Worm (Caenorhabditis elegans) whole organism, young adult: Measurements from ENCODE around the gene F28H6.6.

Source experiments
- B0035.1 ChIP-seq: sonication (generic microtip); optimal IDR thresholded peaks from 2 replicates; lab custom pipeline; 2016; ENCODE audit warnings: missing genetic modification characterization, mild to moderate bottlenecking, missing compliant biosample characterization, missing genotype, missing genetic modification reagents
- C17E4.6 ChIP-seq: fragments of 200-800 bp; sonication (Bioruptor generic); IDR thresholded peaks from 2 replicates; pipeline ENCODE4 v1.3.6; 2022; ENCODE audit warnings: missing genetic modification reagents, missing genetic modification characterization, missing compliant biosample characterization
- D2030.7 ChIP-seq: fragments of 200-800 bp; sonication (Bioruptor generic); IDR thresholded peaks from 2 replicates; pipeline ENCODE4 v1.3.6; 2022; ENCODE audit warnings: missing genetic modification reagents, missing genetic modification characterization, missing compliant biosample characterization
- F23B12.7 ChIP-seq: sonication (generic microtip); optimal IDR thresholded peaks from 2 replicates; lab custom pipeline; 2017; ENCODE audit warnings: missing genetic modification characterization, mild to moderate bottlenecking, missing compliant biosample characterization, antibody characterized with exemption, moderate library complexity; ENCODE audit not compliant: insufficient read depth
- F55B11.4 ChIP-seq: sonication (generic microtip); optimal IDR thresholded peaks from 2 replicates; lab custom pipeline; 2016; ENCODE audit warnings: missing compliant biosample characterization, missing genetic modification characterization, borderline replicate concordance; ENCODE audit not compliant: insufficient read depth
- F57A8.1 ChIP-seq: fragments of 200-800 bp; sonication (Bioruptor generic); optimal IDR thresholded peaks from 2 replicates; lab custom pipeline; 2018; ENCODE audit warnings: mild to moderate bottlenecking, missing genetic modification characterization, moderate library complexity, missing compliant biosample characterization
- T07F8.4 ChIP-seq: sonication (generic microtip); optimal IDR thresholded peaks from 2 replicates; lab custom pipeline; 2016; ENCODE audit warnings: mild to moderate bottlenecking, missing genetic modification characterization, moderate library complexity, missing compliant biosample characterization
- Y53G8AR.9 ChIP-seq: fragments of 200-800 bp; sonication (Bioruptor generic); conservative IDR thresholded peaks from 2 replicates; pipeline ENCODE4 v1.3.6; 2022; ENCODE audit warnings: missing genetic modification reagents, missing genetic modification characterization, missing compliant biosample characterization
- Y56A3A.18 ChIP-seq: fragments of 200-800 bp; sonication (Bioruptor generic); IDR thresholded peaks from 2 replicates; pipeline ENCODE4 v1.3.6; 2022; ENCODE audit warnings: missing genetic modification reagents, missing genetic modification characterization, missing compliant biosample characterization
- ZK185.1 ChIP-seq: sonication (generic microtip); optimal IDR thresholded peaks from 2 replicates; lab custom pipeline; 2016; ENCODE audit warnings: mild to moderate bottlenecking, missing genetic modification characterization, missing compliant biosample characterization; ENCODE audit not compliant: poor library complexity, severe bottlenecking
- atf-7 ChIP-seq: sonication (generic microtip); optimal IDR thresholded peaks from 2 replicates; lab custom pipeline; 2017; ENCODE audit warnings: mild to moderate bottlenecking, missing genetic modification characterization, missing compliant biosample characterization
- athp-1 ChIP-seq: sonication (generic microtip); optimal IDR thresholded peaks from 2 replicates; lab custom pipeline; 2017; ENCODE audit warnings: mild to moderate bottlenecking, missing genetic modification characterization, missing compliant biosample characterization
- bed-2 ChIP-seq: fragments of 200-800 bp; sonication (Bioruptor generic); IDR thresholded peaks from 2 replicates; pipeline ENCODE4 v1.3.6; 2022; ENCODE audit warnings: missing genetic modification reagents, missing genetic modification characterization, missing compliant biosample characterization
- cebp-1 ChIP-seq, 2 experiments: fragments of 200-800 bp in 1 of 2; sonication (Bioruptor generic) in 1 of 2; sonication (generic microtip) in 1 of 2; IDR thresholded peaks in 1 of 2; optimal IDR thresholded peaks in 1 of 2; 2 replicates each; pipeline versions ENCODE4 v1.3.6 to Lab custom; 2017 to 2022; ENCODE audit warnings: missing compliant biosample characterization in 2 of 2, missing genetic modification characterization in 2 of 2, mild to moderate bottlenecking in 1 of 2, missing genetic modification reagents in 1 of 2, moderate library complexity in 1 of 2
- cebp-2 ChIP-seq: fragments of 200-800 bp; sonication (Bioruptor generic); IDR thresholded peaks from 2 replicates; pipeline ENCODE4 v1.3.6; 2022; ENCODE audit warnings: missing genetic modification characterization, missing compliant biosample characterization
- die-1 ChIP-seq: sonication (generic microtip); optimal IDR thresholded peaks from 2 replicates; lab custom pipeline; 2016; ENCODE audit warnings: missing genotype, mild to moderate bottlenecking, missing genetic modification characterization, missing compliant biosample characterization
- gei-17 ChIP-seq: fragments of 200-800 bp; sonication (Bioruptor generic); optimal IDR thresholded peaks from 2 replicates; lab custom pipeline; 2018; ENCODE audit warnings: mild to moderate bottlenecking, missing genetic modification characterization, missing compliant biosample characterization
- him-1 ChIP-seq: sonication (generic microtip); optimal IDR thresholded peaks from 2 replicates; lab custom pipeline; 2016; ENCODE audit warnings: missing genotype, missing genetic modification reagents, missing genetic modification characterization, missing compliant biosample characterization
- hmg-20 ChIP-seq: fragments of 200-800 bp; sonication (Bioruptor generic); IDR thresholded peaks from 2 replicates; pipeline ENCODE4 v1.3.6; 2022; ENCODE audit warnings: missing genetic modification reagents, missing genetic modification characterization, missing compliant biosample characterization
- hrde-1 ChIP-seq: sonication (generic microtip); optimal IDR thresholded peaks from 2 replicates; lab custom pipeline; 2016; ENCODE audit warnings: missing genetic modification characterization, mild to moderate bottlenecking, missing compliant biosample characterization, moderate library complexity, missing genotype, missing genetic modification reagents, borderline replicate concordance
- let-607 ChIP-seq, 2 experiments: fragments of 200-800 bp in 1 of 2; sonication (Bioruptor generic) in 1 of 2; sonication (generic microtip) in 1 of 2; optimal IDR thresholded peaks; 2 replicates each; lab custom pipeline; 2016 to 2018; ENCODE audit warnings: mild to moderate bottlenecking in 2 of 2, missing compliant biosample characterization in 2 of 2, missing genetic modification characterization in 2 of 2, moderate library complexity in 2 of 2, missing genotype in 1 of 2
- lin-54 ChIP-seq: fragments of 200-800 bp; sonication (Bioruptor generic); optimal IDR thresholded peaks from 2 replicates; lab custom pipeline; 2018; ENCODE audit warnings: mild to moderate bottlenecking, missing genetic modification characterization, missing compliant biosample characterization
- lsy-27 ChIP-seq: sonication (generic microtip); optimal IDR thresholded peaks from 2 replicates; lab custom pipeline; 2017; ENCODE audit warnings: missing genetic modification characterization, mild to moderate bottlenecking, missing compliant biosample characterization, antibody characterized with exemption, missing genotype, borderline replicate concordance; ENCODE audit not compliant: insufficient read depth
- madf-10 ChIP-seq: sonication (generic microtip); optimal IDR thresholded peaks from 2 replicates; lab custom pipeline; 2016; ENCODE audit warnings: mild to moderate bottlenecking, missing genetic modification characterization, missing compliant biosample characterization
- madf-6 ChIP-seq: fragments of 200-800 bp; sonication (Bioruptor generic); IDR thresholded peaks from 2 replicates; pipeline ENCODE4 v1.3.6; 2022; ENCODE audit warnings: missing genetic modification reagents, missing genetic modification characterization, missing compliant biosample characterization
- mcd-1 ChIP-seq: fragments of 200-800 bp; sonication (Bioruptor generic); IDR thresholded peaks from 2 replicates; pipeline ENCODE4 v1.3.6; 2022; ENCODE audit warnings: missing genetic modification reagents, missing genetic modification characterization, missing compliant biosample characterization
- mes-4 ChIP-seq: sonication (generic microtip); optimal IDR thresholded peaks from 2 replicates; lab custom pipeline; 2016; ENCODE audit warnings: missing genotype, missing genetic modification characterization, missing compliant biosample characterization
- nfyb-1 ChIP-seq: fragments of 200-800 bp; sonication (Bioruptor generic); IDR thresholded peaks from 2 replicates; pipeline ENCODE4 v1.3.6; 2022; ENCODE audit warnings: missing genetic modification reagents, missing genetic modification characterization, missing compliant biosample characterization
- nhr-27 ChIP-seq: fragments of 200-800 bp; sonication (Bioruptor generic); optimal IDR thresholded peaks from 2 replicates; lab custom pipeline; 2018; ENCODE audit warnings: mild to moderate bottlenecking, missing genetic modification characterization, moderate library complexity, missing compliant biosample characterization
- rcor-1 ChIP-seq: fragments of 200-800 bp; sonication (Bioruptor generic); IDR thresholded peaks from 2 replicates; pipeline ENCODE4 v1.3.6; 2022; ENCODE audit warnings: missing genetic modification reagents, missing genetic modification characterization, missing compliant biosample characterization
- repo-1 ChIP-seq: sonication (generic microtip); optimal IDR thresholded peaks from 2 replicates; lab custom pipeline; 2017; ENCODE audit warnings: mild to moderate bottlenecking, missing genetic modification characterization, missing compliant biosample characterization
- rpc-1 ChIP-seq, 2 experiments: fragments of 150-350 bp in 1 of 2; sonication (generic microtip) in 1 of 2; optimal IDR thresholded peaks; 2 replicates each; lab custom pipeline; 2014 to 2018; ENCODE audit warnings: missing biosample characterization in 1 of 2, missing genetic modification characterization in 1 of 2, missing genetic modification reagents in 1 of 2, missing genotype in 1 of 2
- snpc-1.1 ChIP-seq: sonication (generic microtip); optimal IDR thresholded peaks from 2 replicates; lab custom pipeline; 2017; ENCODE audit warnings: missing genetic modification characterization, mild to moderate bottlenecking, missing compliant biosample characterization, antibody characterized with exemption, moderate library complexity, missing genotype, missing genetic modification reagents; ENCODE audit not compliant: insufficient read depth
- snpc-4 ChIP-seq, 5 experiments: fragments of 150-350 bp in 1 of 5; sonication (generic microtip) in 4 of 5; optimal IDR thresholded peaks; 2 replicates each; lab custom pipeline; 2014 to 2018; ENCODE audit warnings: missing genetic modification characterization in 5 of 5, missing biosample characterization in 3 of 5, antibody characterized with exemption in 2 of 5, mild to moderate bottlenecking in 2 of 5, missing compliant biosample characterization in 2 of 5, missing genotype in 2 of 5, moderate library complexity in 2 of 5, missing genetic modification reagents in 1 of 5
- tbp1 ChIP-seq: fragments of 200-800 bp; sonication (Bioruptor generic); optimal IDR thresholded peaks from 2 replicates; lab custom pipeline; 2018; ENCODE audit warnings: mild to moderate bottlenecking, missing genetic modification characterization, missing compliant biosample characterization
- unc-130 ChIP-seq: sonication (generic microtip); optimal IDR thresholded peaks from 2 replicates; lab custom pipeline; 2016; ENCODE audit warnings: missing genetic modification reagents, missing genetic modification characterization, missing compliant biosample characterization
- zfh-2 ChIP-seq: fragments of 200-800 bp; sonication (Bioruptor generic); conservative IDR thresholded peaks from 2 replicates; pipeline ENCODE4 v1.3.6; 2022; ENCODE audit warnings: missing genetic modification reagents, missing genetic modification characterization, missing compliant biosample characterization
- zim-3 ChIP-seq: sonication (generic microtip); optimal IDR thresholded peaks from 2 replicates; lab custom pipeline; 2017; ENCODE audit warnings: mild to moderate bottlenecking, missing genetic modification characterization, moderate library complexity, missing compliant biosample characterization
- ztf-18 ChIP-seq: sonication (generic microtip); optimal IDR thresholded peaks from 2 replicates; lab custom pipeline; 2016; ENCODE audit warnings: missing genotype, mild to moderate bottlenecking, missing genetic modification characterization, missing compliant biosample characterization
- ztf-22 ChIP-seq: fragments of 200-800 bp; sonication (Bioruptor generic); optimal IDR thresholded peaks from 2 replicates; lab custom pipeline; 2018; ENCODE audit warnings: mild to moderate bottlenecking, missing genetic modification characterization, moderate library complexity, missing compliant biosample characterization
- ztf-26 ChIP-seq: sonication (generic microtip); optimal IDR thresholded peaks from 2 replicates; lab custom pipeline; 2017; ENCODE audit warnings: missing genetic modification characterization, missing compliant biosample characterization
- ztf-6 ChIP-seq: fragments of 200-800 bp; sonication (Bioruptor generic); IDR thresholded peaks from 2 replicates; pipeline ENCODE4 v1.3.6; 2022; ENCODE audit warnings: missing genetic modification reagents, missing genetic modification characterization, missing compliant biosample characterization

F28H6.6 gene

ce11 chrX:14164234-14164633 lies 38.6 kb upstream of the F28H6.6 start, which contains the start of gene vha-20 (continued):
- TF ChIP-seq him-1 (no peak), F55B11.4 (tag; lab: Kevin White, UChicago) (no peak), mcd-1 (GFP tag; lab: Robert Waterston, UW) (peak; percentile 33; the same call in 1 of the 2 replicates), hmg-20 (GFP tag; lab: Robert Waterston, UW) (no peak), repo-1 (peak; percentile 11), madf-6 (no peak), gei-17 (GFP tag; lab: Kevin White, UChicago) (no peak), B0035.1 (tag; lab: Kevin White, UChicago) (no peak), T07F8.4 (tag; lab: Kevin White, UChicago) (no peak), C17E4.6 (no peak), zim-3 (tag; lab: Kevin White, UChicago) (peak; percentile 25), nhr-27 (tag; lab: Kevin White, UChicago) (no peak), cebp-1 (GFP tag; IDR thresholded peaks at IDR 0.05; lab: Robert Waterston, UW) (no peak), cebp-1 (tag; optimal IDR thresholded peaks at IDR 0.05; lab: Kevin White, UChicago) (peak; percentile 13), Y56A3A.18 (GFP tag; lab: Robert Waterston, UW) (peak; percentile 25; the same call in 1 of the 2 replicates), F57A8.1 (GFP tag; lab: Kevin White, UChicago) (no peak), lsy-27 (tag; lab: Kevin White, UChicago) (no peak), Y53G8AR.9 (GFP tag; lab: Robert Waterston, UW) (peak; percentile 52; the same call in 1 of the 2 replicates), hrde-1 (no peak), mes-4 (tag; lab: Kevin White, UChicago) (no peak), zfh-2 (GFP tag; lab: Robert Waterston, UW) (0 out of 2 replicates have a peak, but pooled peaks have one; percentile 8), snpc-1.1 (tag; lab: Kevin White, UChicago) (no peak), let-607 (tag; optimal IDR thresholded peaks at IDR 0.05; lab: Kevin White, UChicago) (peak in 1 of 2 experiments; percentile 16), madf-10 (tag; lab: Kevin White, UChicago) (no peak), nfyb-1 (GFP tag; lab: Robert Waterston, UW) (no peak)
- TF ChIP-seq, all 124 proteins: peak for 14

- TF ChIP-seq ztf-18 (tag; lab: Kevin White, UChicago) (peak; percentile 72), cebp-2 (GFP tag; lab: Robert Waterston, UW) (no peak), atf-7 (peak; percentile 21), F23B12.7 (peak; percentile 86), athp-1 (tag; lab: Kevin White, UChicago) (peak; percentile 44), mes-4 (tag; lab: Kevin White, UChicago) (peak; percentile 70), snpc-4 (GFP tag; optimal IDR thresholded peaks at IDR 0.05; lab: Kevin White, UChicago) (peak; percentile 73), snpc-4 (tag; optimal IDR thresholded peaks at IDR 0.05; lab: Kevin White, UChicago) (peak in 3 of 4 experiments; percentile 73 to 77 (median 74)), die-1 (tag; lab: Kevin White, UChicago) (peak; percentile 82), zim-3 (tag; lab: Kevin White, UChicago) (peak; percentile 32), D2030.7 (GFP tag; lab: Robert Waterston, UW) (peak; percentile 79), unc-130 (peak; percentile 30), ztf-26 (tag; lab: Kevin White, UChicago) (peak; percentile 58), madf-10 (tag; lab: Kevin White, UChicago) (peak; percentile 55), rcor-1 (0 out of 2 replicates have a peak, but pooled peaks have one; percentile 45), lin-54 (GFP tag; lab: Kevin White, UChicago) (peak; percentile 5), Y56A3A.18 (GFP tag; lab: Robert Waterston, UW) (peak; percentile 78), ztf-22 (no peak), tbp1 (GFP tag; lab: Kevin White, UChicago) (peak; percentile 91), T07F8.4 (tag; lab: Kevin White, UChicago) (peak; percentile 73), ZK185.1 (tag; lab: Kevin White, UChicago) (peak; percentile 85), bed-2 (0 out of 2 replicates have a peak, but pooled peaks have one; percentile 46), ztf-6 (GFP tag; lab: Robert Waterston, UW) (no peak), rpc-1 (optimal IDR thresholded peaks at IDR 0.05; lab: Kevin White, UChicago) (peak; percentile 96), rpc-1 (tag; optimal IDR thresholded peaks at IDR 0.05; lab: Kevin White, UChicago) (peak; percentile 94), snpc-1.1 (tag; lab: Kevin White, UChicago) (peak; percentile 74)
Observed at ce11 chrX:14161684-14162347, 36.1 kb upstream of the F28H6.6 start, which contains the start of gene lgc-25. Gene lgc-25, minus strand, starts transcription at chrX:14161734.
